In genomic region chrX:5516783-5517571, dm6 we compare ENCODE assay signal across 1 fruit fly cellular context.
TF ChIP-seq lines count a peak whose summit lies in the region.

No protein-coding gene starts in this region.

TF ChIP-seq in whole organism, embryonic, 481 proteins besides CTCF, POLR2A, EP300 and RAD21 (continued from another document and continues in another):
- TF ChIP-seq E2f1 (GFP tag; IDR thresholded peaks at IDR 0.05; lab: Robert Waterston, UW) (0 out of 2 replicates have a peak, but pooled peaks have one; percentile 15), CG15514 (GFP tag; optimal IDR thresholded peaks at IDR 0.05; lab: Kevin White, UChicago) (peak; percentile 33), grn (GFP tag; optimal IDR thresholded peaks at IDR 0.05; lab: Kevin White, UChicago) (no peak), CG10543 (GFP tag; optimal IDR thresholded peaks at IDR 0.05; lab: Kevin White, UChicago) (peak; percentile 46), trem (tag; optimal IDR thresholded peaks at IDR 0.05; lab: Kevin White, UChicago) (no peak), sug (tag; optimal IDR thresholded peaks at IDR 0.05; lab: Kevin White, UChicago) (peak; percentile 33), Hr39 (optimal IDR thresholded peaks at IDR 0.05; lab: Kevin White, UChicago) (no peak), CG10274 (GFP tag; optimal IDR thresholded peaks at IDR 0.05; lab: Kevin White, UChicago) (no peak), org-1 (GFP tag; optimal IDR thresholded peaks at IDR 0.05; lab: Kevin White, UChicago) (no peak), CG18262 (tag; optimal IDR thresholded peaks at IDR 0.05; lab: Kevin White, UChicago) (peak; percentile 65), grau (tag; optimal IDR thresholded peaks at IDR 0.05; lab: Kevin White, UChicago) (peak; percentile 52), CG9727 (GFP tag; optimal IDR thresholded peaks at IDR 0.05; lab: Kevin White, UChicago) (peak; percentile 27), C15 (GFP tag; IDR thresholded peaks at IDR 0.05; lab: Robert Waterston, UW) (no peak), CG12236 (GFP tag; optimal IDR thresholded peaks at IDR 0.05; lab: Kevin White, UChicago) (no peak), CG7271 (tag; optimal IDR thresholded peaks at IDR 0.05; lab: Kevin White, UChicago) (no peak), Hr51 (GFP tag; optimal IDR thresholded peaks at IDR 0.05; lab: Kevin White, UChicago) (peak in 1 of 2 experiments; percentile 68), jumu (GFP tag; optimal IDR thresholded peaks at IDR 0.05; lab: Kevin White, UChicago) (no peak), cas (GFP tag; IDR thresholded peaks at IDR 0.05; lab: Robert Waterston, UW) (no peak), Jarid2 (GFP tag; optimal IDR thresholded peaks at IDR 0.05; lab: Kevin White, UChicago) (peak; percentile 87), CG18011 (GFP tag; optimal IDR thresholded peaks at IDR 0.05; lab: Kevin White, UChicago) (no peak), Gsc (GFP tag; IDR thresholded peaks at IDR 0.05; lab: Robert Waterston, UW) (no peak), dimm (GFP tag; IDR thresholded peaks at IDR 0.05; lab: Robert Waterston, UW) (no peak), D (optimal IDR thresholded peaks at IDR 0.05; lab: Kevin White, UChicago) (no peak), D (GFP tag; optimal IDR thresholded peaks at IDR 0.05; lab: Kevin White, UChicago) (peak; percentile 29), CG6689 (GFP tag; IDR thresholded peaks at IDR 0.05; lab: Robert Waterston, UW) (0 out of 2 replicates have a peak, but pooled peaks have one; percentile 27), Blimp-1 (GFP tag; optimal IDR thresholded peaks at IDR 0.05; lab: Kevin White, UChicago) (peak; percentile 2), CG31365 (tag; optimal IDR thresholded peaks at IDR 0.05; lab: Kevin White, UChicago) (no peak), Opbp (GFP tag; IDR thresholded peaks at IDR 0.05; lab: Robert Waterston, UW; ENCODE audit: partially characterized antibody) (no peak), HmgZ (tag; optimal IDR thresholded peaks at IDR 0.05; lab: Kevin White, UChicago) (peak; percentile 31), Tbp (GFP tag; optimal IDR thresholded peaks at IDR 0.05; lab: Kevin White, UChicago) (no peak), CG4282 (GFP tag; optimal IDR thresholded peaks at IDR 0.05; lab: Kevin White, UChicago) (peak; percentile 48), CG3838 (GFP tag; optimal IDR thresholded peaks at IDR 0.05; lab: Kevin White, UChicago) (no peak), CG15073 (GFP tag; optimal IDR thresholded peaks at IDR 0.05; lab: Kevin White, UChicago) (no peak), gt (GFP tag; IDR thresholded peaks at IDR 0.05; lab: Robert Waterston, UW) (no peak), sc (optimal IDR thresholded peaks at IDR 0.05; lab: Kevin White, UChicago) (no peak), sc (GFP tag; optimal IDR thresholded peaks at IDR 0.05; lab: Kevin White, UChicago) (no peak), chm (GFP tag; IDR thresholded peaks at IDR 0.05; lab: Robert Waterston, UW) (0 out of 2 replicates have a peak, but pooled peaks have one; percentile 23), CG17912 (GFP tag; optimal IDR thresholded peaks at IDR 0.05; lab: Kevin White, UChicago) (no peak), stwl (tag; optimal IDR thresholded peaks at IDR 0.05; lab: Kevin White, UChicago) (peak; percentile 19), twi (tag; optimal IDR thresholded peaks at IDR 0.05; lab: Kevin White, UChicago) (peak; percentile 48), NC2α (GFP tag; optimal IDR thresholded peaks at IDR 0.05; lab: Kevin White, UChicago) (no peak), dmrt11E (tag; optimal IDR thresholded peaks at IDR 0.05; lab: Kevin White, UChicago) (peak; percentile 17), CG7372 (GFP tag; IDR thresholded peaks at IDR 0.05; lab: Robert Waterston, UW) (no peak), Doc3 (GFP tag; IDR thresholded peaks at IDR 0.05; lab: Robert Waterston, UW; ENCODE audit: partially characterized antibody) (0 out of 3 replicates have a peak, but pooled peaks have one; percentile 24), tap (tag; optimal IDR thresholded peaks at IDR 0.05; lab: Kevin White, UChicago) (no peak), Hmx (GFP tag; optimal IDR thresholded peaks at IDR 0.05; lab: Kevin White, UChicago) (no peak), CG4328 (GFP tag; optimal IDR thresholded peaks at IDR 0.05; lab: Kevin White, UChicago) (no peak), CG34376 (GFP tag; optimal IDR thresholded peaks at IDR 0.05; lab: Kevin White, UChicago) (peak; percentile 42), run (tag; optimal IDR thresholded peaks at IDR 0.05; lab: Kevin White, UChicago) (peak; percentile 7), nmo (GFP tag; optimal IDR thresholded peaks at IDR 0.05; lab: Kevin White, UChicago) (peak; percentile 11), bab2 (GFP tag; optimal IDR thresholded peaks at IDR 0.05; lab: Kevin White, UChicago) (no peak), CG13624 (GFP tag; optimal IDR thresholded peaks at IDR 0.05; lab: Kevin White, UChicago) (no peak), CG10565 (GFP tag; optimal IDR thresholded peaks at IDR 0.05; lab: Kevin White, UChicago) (no peak), PHDP (tag; optimal IDR thresholded peaks at IDR 0.05; lab: Kevin White, UChicago) (peak; percentile 59), zfh1 (GFP tag; IDR thresholded peaks at IDR 0.05; lab: Robert Waterston, UW) (no peak), scrt (GFP tag; optimal IDR thresholded peaks at IDR 0.05; lab: Kevin White, UChicago) (peak; percentile 15), eve (GFP tag; optimal IDR thresholded peaks at IDR 0.05; lab: Kevin White, UChicago) (peak in 1 of 2 experiments; percentile 58), Fer3 (tag; optimal IDR thresholded peaks at IDR 0.05; lab: Kevin White, UChicago) (no peak), CG33557 (GFP tag; optimal IDR thresholded peaks at IDR 0.05; lab: Kevin White, UChicago) (peak; percentile 4), CG10979 (tag; optimal IDR thresholded peaks at IDR 0.05; lab: Kevin White, UChicago) (peak; percentile 57), CG10147 (GFP tag; optimal IDR thresholded peaks at IDR 0.05; lab: Kevin White, UChicago) (no peak), CG12744 (GFP tag; optimal IDR thresholded peaks at IDR 0.05; lab: Kevin White, UChicago) (peak; percentile 16), sima (GFP tag; optimal IDR thresholded peaks at IDR 0.05; lab: Kevin White, UChicago) (no peak), Ssrp (tag; optimal IDR thresholded peaks at IDR 0.05; lab: Kevin White, UChicago) (peak; percentile 14), CG11723 (GFP tag; optimal IDR thresholded peaks at IDR 0.05; lab: Kevin White, UChicago) (no peak), ara (GFP tag; IDR thresholded peaks at IDR 0.05; lab: Robert Waterston, UW) (no peak), CG2202 (tag; optimal IDR thresholded peaks at IDR 0.05; lab: Kevin White, UChicago) (no peak), dmrt99B (tag; optimal IDR thresholded peaks at IDR 0.05; lab: Kevin White, UChicago) (peak; percentile 70), CG10366 (GFP tag; IDR thresholded peaks at IDR 0.05; lab: Robert Waterston, UW) (no peak), CG3065 (GFP tag; optimal IDR thresholded peaks at IDR 0.05; lab: Kevin White, UChicago) (no peak), Mrtf (GFP tag; IDR thresholded peaks at IDR 0.05; lab: Robert Waterston, UW) (no peak), Hey (tag; optimal IDR thresholded peaks at IDR 0.05; lab: Kevin White, UChicago) (no peak), dati (GFP tag; IDR thresholded peaks at IDR 0.05; lab: Robert Waterston, UW) (no peak), TFAM (GFP tag; optimal IDR thresholded peaks at IDR 0.05; lab: Kevin White, UChicago) (no peak), onecut (GFP tag; IDR thresholded peaks at IDR 0.05; lab: Robert Waterston, UW) (0 out of 2 replicates have a peak, but pooled peaks have one; percentile 12), Sry-β (GFP tag; optimal IDR thresholded peaks at IDR 0.05; lab: Kevin White, UChicago) (no peak), CG4707 (GFP tag; optimal IDR thresholded peaks at IDR 0.05; lab: Kevin White, UChicago) (peak; percentile 78), CG7786 (GFP tag; optimal IDR thresholded peaks at IDR 0.05; lab: Kevin White, UChicago) (no peak), CG14050 (GFP tag; IDR thresholded peaks at IDR 0.05; lab: Robert Waterston, UW) (no peak), GATAe (GFP tag; conservative IDR thresholded peaks at IDR 0.05; lab: Robert Waterston, UW) (no peak), CG17359 (tag; optimal IDR thresholded peaks at IDR 0.05; lab: Kevin White, UChicago) (no peak), CG15601 (tag; optimal IDR thresholded peaks at IDR 0.05; lab: Kevin White, UChicago) (peak; percentile 3), her (GFP tag; optimal IDR thresholded peaks at IDR 0.05; lab: Kevin White, UChicago) (peak; percentile 25), ro (GFP tag; IDR thresholded peaks at IDR 0.05; lab: Robert Waterston, UW) (no peak), CG34422 (GFP tag; IDR thresholded peaks at IDR 0.05; lab: Robert Waterston, UW) (no peak), Sry-δ (GFP tag; optimal IDR thresholded peaks at IDR 0.05; lab: Kevin White, UChicago) (no peak), prd (optimal IDR thresholded peaks at IDR 0.05; lab: Kevin White, UChicago) (no peak), prd (GFP tag; IDR thresholded peaks at IDR 0.05; lab: Robert Waterston, UW) (0 out of 3 replicates have a peak, but pooled peaks have one; percentile 47), crol (GFP tag; IDR thresholded peaks at IDR 0.05; lab: Robert Waterston, UW) (no peak), CG10267 (tag; optimal IDR thresholded peaks at IDR 0.05; lab: Kevin White, UChicago) (peak; percentile 29), oc (tag; optimal IDR thresholded peaks at IDR 0.05; lab: Kevin White, UChicago) (no peak), Side (GFP tag; optimal IDR thresholded peaks at IDR 0.05; lab: Kevin White, UChicago) (peak; percentile 18), CG16813 (GFP tag; IDR thresholded peaks at IDR 0.05; lab: Robert Waterston, UW; ENCODE audit: partially characterized antibody) (no peak), CG6654 (GFP tag; optimal IDR thresholded peaks at IDR 0.05; lab: Kevin White, UChicago) (no peak), chn (GFP tag; optimal IDR thresholded peaks at IDR 0.05; lab: Kevin White, UChicago) (no peak), CG2712 (tag; optimal IDR thresholded peaks at IDR 0.05; lab: Kevin White, UChicago) (peak; percentile 57), lola (GFP tag; optimal IDR thresholded peaks at IDR 0.05; lab: Kevin White, UChicago) (peak in 1 of 3 experiments; percentile 44), Chrac-16 (GFP tag; optimal IDR thresholded peaks at IDR 0.05; lab: Kevin White, UChicago) (peak; percentile 38), CG2678 (tag; optimal IDR thresholded peaks at IDR 0.05; lab: Kevin White, UChicago) (peak; percentile 74), Eip74EF (GFP tag; optimal IDR thresholded peaks at IDR 0.05; lab: Kevin White, UChicago) (peak in 1 of 2 experiments; percentile 46), Nf-YB (GFP tag; optimal IDR thresholded peaks at IDR 0.05; lab: Kevin White, UChicago) (peak; percentile 23), pum (GFP tag; optimal IDR thresholded peaks at IDR 0.05; lab: Kevin White, UChicago) (no peak), fd64A (GFP tag; optimal IDR thresholded peaks at IDR 0.05; lab: Kevin White, UChicago) (no peak), Mad (GFP tag; optimal IDR thresholded peaks at IDR 0.05; lab: Kevin White, UChicago) (no peak), CG12155 (GFP tag; optimal IDR thresholded peaks at IDR 0.05; lab: Kevin White, UChicago) (no peak), knrl (GFP tag; IDR thresholded peaks at IDR 0.05; lab: Robert Waterston, UW; ENCODE audit: partially characterized antibody) (no peak), CG30403 (GFP tag; optimal IDR thresholded peaks at IDR 0.05; lab: Kevin White, UChicago) (peak; percentile 51), CG11695 (GFP tag; IDR thresholded peaks at IDR 0.05; lab: Robert Waterston, UW) (peak; percentile 92), croc (GFP tag; conservative IDR thresholded peaks at IDR 0.05; lab: Robert Waterston, UW) (no peak), CG8924 (tag; optimal IDR thresholded peaks at IDR 0.05; lab: Kevin White, UChicago) (peak; percentile 36), fu2 (GFP tag; optimal IDR thresholded peaks at IDR 0.05; lab: Kevin White, UChicago) (no peak), nom (GFP tag; optimal IDR thresholded peaks at IDR 0.05; lab: Kevin White, UChicago) (peak; percentile 31), cg (GFP tag; optimal IDR thresholded peaks at IDR 0.05; lab: Kevin White, UChicago) (peak; percentile 75), CG8944 (GFP tag; optimal IDR thresholded peaks at IDR 0.05; lab: Kevin White, UChicago) (no peak), CG9437 (GFP tag; optimal IDR thresholded peaks at IDR 0.05; lab: Kevin White, UChicago) (peak; percentile 65), CG15696 (tag; optimal IDR thresholded peaks at IDR 0.05; lab: Kevin White, UChicago) (no peak), CG12659 (GFP tag; optimal IDR thresholded peaks at IDR 0.05; lab: Kevin White, UChicago) (peak; percentile 51), CG8290 (GFP tag; optimal IDR thresholded peaks at IDR 0.05; lab: Kevin White, UChicago) (peak; percentile 9), CG8290 (tag; optimal IDR thresholded peaks at IDR 0.05; lab: Kevin White, UChicago) (peak in 1 of 2 experiments; percentile 21), CG8765 (GFP tag; IDR thresholded peaks at IDR 0.05; lab: Robert Waterston, UW) (no peak), Ets97D (GFP tag; optimal IDR thresholded peaks at IDR 0.05; lab: Kevin White, UChicago) (no peak), salm (tag; optimal IDR thresholded peaks at IDR 0.05; lab: Kevin White, UChicago) (peak; percentile 57), ci (GFP tag; IDR thresholded peaks at IDR 0.05; lab: Robert Waterston, UW) (no peak), Doc2 (GFP tag; IDR thresholded peaks at IDR 0.05; lab: Robert Waterston, UW) (no peak), Bgb (GFP tag; IDR thresholded peaks at IDR 0.05; lab: Robert Waterston, UW; ENCODE audit: partially characterized antibody) (peak; percentile 38), amos (GFP tag; IDR thresholded peaks at IDR 0.05; lab: Robert Waterston, UW; ENCODE audit: partially characterized antibody) (no peak), cad (GFP tag; optimal IDR thresholded peaks at IDR 0.05; lab: Kevin White, UChicago) (no peak), Fer2 (tag; optimal IDR thresholded peaks at IDR 0.05; lab: Kevin White, UChicago) (no peak), CG7963 (GFP tag; IDR thresholded peaks at IDR 0.05; lab: Robert Waterston, UW; ENCODE audit: partially characterized antibody) (no peak), CG17361 (GFP tag; IDR thresholded peaks at IDR 0.05; lab: Robert Waterston, UW) (peak; percentile 72), CG30020 (tag; optimal IDR thresholded peaks at IDR 0.05; lab: Kevin White, UChicago) (no peak), CG10654 (GFP tag; optimal IDR thresholded peaks at IDR 0.05; lab: Kevin White, UChicago) (no peak), B-H1 (GFP tag; IDR thresholded peaks at IDR 0.05; lab: Robert Waterston, UW) (no peak; the same call in 2 of the 3 replicates), vnd (GFP tag; IDR thresholded peaks at IDR 0.05; lab: Robert Waterston, UW; ENCODE audit: partially characterized antibody) (0 out of 3 replicates have a peak, but pooled peaks have one; percentile 42)
